Worm (Caenorhabditis elegans): ENCODE results near the gene T28C6.8.

Gene T28C6.8

DNA sequence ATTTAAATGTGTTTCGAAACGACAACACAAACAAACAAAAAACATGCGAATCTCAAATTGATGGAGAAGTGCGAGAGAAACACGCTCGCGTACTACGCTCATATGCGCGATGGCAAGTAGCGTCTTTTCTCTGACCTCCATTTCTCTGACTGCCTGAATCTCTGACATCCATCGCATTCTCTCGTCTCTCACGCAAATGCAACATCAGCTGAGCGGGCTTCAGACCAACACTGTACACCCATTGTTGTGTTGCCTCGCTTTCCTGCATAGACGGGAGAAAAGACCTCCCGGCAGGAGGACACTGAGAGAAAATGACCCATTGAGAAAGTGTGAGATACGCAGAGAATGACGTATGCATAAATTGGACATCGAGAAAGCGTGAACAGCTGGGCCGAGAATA lies 48.4 kb downstream of the T28C6.8 start (continued):
- TF ChIP-seq nhr-12 (tag; optimal IDR thresholded peaks at IDR 0.05) (no peak), mls-2 (tag; optimal IDR thresholded peaks at IDR 0.05) (peak; percentile 74), M03D4.4 (tag; optimal IDR thresholded peaks at IDR 0.05) (peak; percentile 54), hlh-1 (tag; optimal IDR thresholded peaks at IDR 0.05) (peak; percentile 93), pha-4 (tag; optimal IDR thresholded peaks at IDR 0.05) (peak; percentile 77), lin-13 (tag; optimal IDR thresholded peaks at IDR 0.05) (peak; percentile 75), nhr-28 (tag; optimal IDR thresholded peaks at IDR 0.05) (no peak), tbx-8 (GFP tag; optimal IDR thresholded peaks at IDR 0.05) (peak; percentile 21), bed-3 (GFP tag; optimal IDR thresholded peaks at IDR 0.05) (peak; percentile 14)
